Worm (Caenorhabditis elegans): ENCODE measurements around the gene C25G6.1.

- TF ChIP-seq ama-1 (optimal IDR thresholded peaks at IDR 0.05) (no peak), ceh-36 (tag; optimal IDR thresholded peaks at IDR 0.05) (no peak), tbx-11 (GFP tag; IDR thresholded peaks at IDR 0.05) (no peak), ets-7 (tag; optimal IDR thresholded peaks at IDR 0.05) (no peak), flt-1 (GFP tag; IDR thresholded peaks at IDR 0.05) (no peak), F13C5.2 (tag; optimal IDR thresholded peaks at IDR 0.05) (no peak), scrt-1 (GFP tag; IDR thresholded peaks at IDR 0.05) (no peak), tbx-37 (GFP tag; conservative IDR thresholded peaks at IDR 0.05) (no peak), aly-1 (tag; optimal IDR thresholded peaks at IDR 0.05) (no peak), B0310.2 (tag; optimal IDR thresholded peaks at IDR 0.05) (no peak), tra-4 (tag; optimal IDR thresholded peaks at IDR 0.05) (no peak), sea-1 (GFP tag; conservative IDR thresholded peaks at IDR 0.05) (no peak), hnd-1 (tag; optimal IDR thresholded peaks at IDR 0.05) (no peak), ceh-13 (GFP tag; optimal IDR thresholded peaks at IDR 0.05) (no peak)
These were observed 24.1 kb downstream of the C25G6.1 start, which contains the start of gene dop-4 for ce11 chrX:1294607-1295303.

All from whole organism, early embryonic.